Worm (Caenorhabditis elegans) whole organism, early embryonic: ENCODE results near the gene Y26E6A.2.

ENCODE experiments used
- B0310.2 ChIP-seq: sonication (generic microtip); optimal IDR thresholded peaks from 2 replicates; lab custom pipeline; 2016; ENCODE audit warnings: mild to moderate bottlenecking, missing genetic modification characterization, missing compliant biosample characterization
- F13C5.2 ChIP-seq: sonication (generic microtip); optimal IDR thresholded peaks from 2 replicates; lab custom pipeline; 2017; ENCODE audit warnings: mild to moderate bottlenecking, missing genetic modification characterization, inconsistent platforms, missing compliant biosample characterization
- aly-1 ChIP-seq: sonication (generic microtip); optimal IDR thresholded peaks from 2 replicates; lab custom pipeline; 2016; ENCODE audit warnings: missing genetic modification characterization, missing compliant biosample characterization
- ama-1 ChIP-seq: fragments of 150-350 bp; optimal IDR thresholded peaks from 2 replicates; lab custom pipeline; 2014
- ceh-13 ChIP-seq: fragments of 200-800 bp; sonication (Bioruptor generic); optimal IDR thresholded peaks from 2 replicates; lab custom pipeline; 2018; ENCODE audit warnings: mild to moderate bottlenecking, missing genetic modification characterization, missing compliant biosample characterization
- ceh-36 ChIP-seq: sonication (generic microtip); optimal IDR thresholded peaks from 2 replicates; lab custom pipeline; 2016; ENCODE audit warnings: missing genetic modification characterization, inconsistent platforms, missing compliant biosample characterization
- ets-7 ChIP-seq: sonication (generic microtip); optimal IDR thresholded peaks from 2 replicates; lab custom pipeline; 2016; ENCODE audit warnings: missing genotype, missing genetic modification characterization, missing compliant biosample characterization
- flt-1 ChIP-seq: fragments of 200-800 bp; sonication (Bioruptor generic); IDR thresholded peaks from 2 replicates; pipeline ENCODE4 v1.3.6; 2022; ENCODE audit warnings: missing genetic modification characterization, missing compliant biosample characterization
- hmbx-1 ChIP-seq: sonication (generic microtip); optimal IDR thresholded peaks from 2 replicates; lab custom pipeline; 2016; ENCODE audit warnings: mild to moderate bottlenecking, missing genetic modification characterization, missing compliant biosample characterization
- hmg-4 ChIP-seq: fragments of 200-800 bp; sonication (Bioruptor generic); optimal IDR thresholded peaks from 2 replicates; lab custom pipeline; 2018; ENCODE audit warnings: mild to moderate bottlenecking, missing genetic modification characterization, missing compliant biosample characterization
- hnd-1 ChIP-seq: sonication (generic microtip); optimal IDR thresholded peaks from 2 replicates; lab custom pipeline; 2016; ENCODE audit warnings: missing genetic modification characterization, missing compliant biosample characterization
- pes-1 ChIP-seq: fragments of 200-800 bp; sonication (Bioruptor generic); IDR thresholded peaks from 2 replicates; pipeline ENCODE4 v1.3.6; 2022; ENCODE audit warnings: missing genetic modification reagents, missing genetic modification characterization, missing compliant biosample characterization
- scrt-1 ChIP-seq: fragments of 200-800 bp; sonication (Bioruptor generic); IDR thresholded peaks from 2 replicates; pipeline ENCODE4 v1.3.6; 2022; ENCODE audit warnings: missing genetic modification characterization, missing compliant biosample characterization
- sea-1 ChIP-seq: fragments of 200-800 bp; sonication (Bioruptor generic); conservative IDR thresholded peaks from 2 replicates; pipeline ENCODE4 v1.3.6; 2022; ENCODE audit warnings: missing genetic modification characterization, missing compliant biosample characterization
- tbx-11 ChIP-seq: fragments of 200-800 bp; sonication (Bioruptor generic); IDR thresholded peaks from 2 replicates; pipeline ENCODE4 v1.3.6; 2022; ENCODE audit warnings: missing genetic modification characterization, missing compliant biosample characterization
- tbx-37 ChIP-seq: fragments of 200-800 bp; sonication (Bioruptor generic); conservative IDR thresholded peaks from 2 replicates; pipeline ENCODE4 v1.3.6; 2022; ENCODE audit warnings: missing genetic modification reagents, missing genetic modification characterization, missing compliant biosample characterization
- tra-4 ChIP-seq: sonication (generic microtip); optimal IDR thresholded peaks from 2 replicates; lab custom pipeline; 2017; ENCODE audit warnings: missing genetic modification characterization, missing compliant biosample characterization

The Y26E6A.2 gene

DNA sequence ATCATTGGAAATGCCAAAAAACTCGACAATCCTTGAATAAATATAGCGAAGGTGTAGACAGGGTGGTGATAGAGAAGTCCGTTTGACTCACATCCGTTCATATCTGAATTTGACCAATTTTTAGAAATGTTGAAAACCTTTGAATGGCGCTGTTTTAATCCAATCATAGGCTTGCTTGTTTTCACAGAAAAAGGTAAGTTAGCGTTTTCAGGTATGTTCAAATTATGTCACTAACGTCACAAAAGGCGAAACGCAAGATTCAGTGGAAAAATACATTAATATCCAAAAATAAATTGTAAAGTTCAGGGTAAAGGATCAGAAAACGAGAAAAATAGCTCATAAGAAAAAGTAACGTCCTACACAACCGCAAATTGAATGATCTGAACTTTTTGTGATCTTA is 14.1 kb downstream of the Y26E6A.2 start, which contains the start of gene sra-38:
Gene sra-38, minus strand, starts transcription at position 101 of the 400 bp plus-strand sequence.
- TF ChIP-seq aly-1 (tag; lab: Kevin White, UChicago), result no peak
- TF ChIP-seq hmg-4 (GFP tag; lab: Kevin White, UChicago), result no peak
- no peak for TF ChIP-seq ama-1 (lab: Kevin White, UChicago)
- TF ChIP-seq hnd-1 (tag; lab: Kevin White, UChicago), result no peak
- TF ChIP-seq tra-4, result no peak
- no peak for TF ChIP-seq ets-7 (tag; lab: Kevin White, UChicago)
- no peak for TF ChIP-seq flt-1
- TF ChIP-seq hmbx-1, result no peak
- no peak for TF ChIP-seq B0310.2 (tag; lab: Kevin White, UChicago)
- TF ChIP-seq pes-1 (GFP tag; lab: Robert Waterston, UW), result no peak
- TF ChIP-seq tbx-37 (GFP tag; lab: Robert Waterston, UW), result no peak
- TF ChIP-seq tbx-11, result no peak
- no peak for TF ChIP-seq ceh-13
- TF ChIP-seq scrt-1, result no peak
- no peak for TF ChIP-seq sea-1 (GFP tag; lab: Robert Waterston, UW)
- no peak for TF ChIP-seq F13C5.2 (tag; lab: Kevin White, UChicago)
- no peak for TF ChIP-seq ceh-36 (tag; lab: Kevin White, UChicago)

DNA sequence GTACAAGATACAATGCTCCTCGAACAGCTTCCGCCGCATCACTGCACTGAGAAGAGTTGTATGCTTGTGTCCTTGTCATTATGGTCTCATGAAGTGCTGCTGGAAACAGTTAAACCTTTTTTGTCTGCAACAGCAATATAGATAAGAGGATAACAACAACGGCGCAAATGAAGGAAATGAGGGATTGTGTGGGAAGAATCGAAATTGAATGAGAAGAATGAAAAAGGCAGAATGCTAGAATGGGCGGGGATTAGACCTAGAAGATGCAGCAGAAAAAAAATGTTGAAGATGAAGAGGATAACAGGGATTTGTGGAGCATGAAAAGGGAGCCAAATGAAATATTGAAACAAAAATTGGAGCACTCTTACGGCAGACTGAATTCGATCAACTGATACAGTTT is 20.9 kb downstream of the Y26E6A.2 start, which contains the start of gene sra-37:
Gene sra-37, minus strand, starts transcription at position 101 of the 400 bp plus-strand sequence.
- no peak for TF ChIP-seq ama-1 (lab: Kevin White, UChicago)
- no peak for TF ChIP-seq ceh-36 (tag; lab: Kevin White, UChicago)
- TF ChIP-seq flt-1, result no peak
- no peak for TF ChIP-seq hmbx-1
- TF ChIP-seq F13C5.2 (tag; lab: Kevin White, UChicago), result no peak
- TF ChIP-seq sea-1 (GFP tag; lab: Robert Waterston, UW), result no peak
- no peak for TF ChIP-seq tbx-37 (GFP tag; lab: Robert Waterston, UW)
- TF ChIP-seq tra-4, result no peak

DNA sequence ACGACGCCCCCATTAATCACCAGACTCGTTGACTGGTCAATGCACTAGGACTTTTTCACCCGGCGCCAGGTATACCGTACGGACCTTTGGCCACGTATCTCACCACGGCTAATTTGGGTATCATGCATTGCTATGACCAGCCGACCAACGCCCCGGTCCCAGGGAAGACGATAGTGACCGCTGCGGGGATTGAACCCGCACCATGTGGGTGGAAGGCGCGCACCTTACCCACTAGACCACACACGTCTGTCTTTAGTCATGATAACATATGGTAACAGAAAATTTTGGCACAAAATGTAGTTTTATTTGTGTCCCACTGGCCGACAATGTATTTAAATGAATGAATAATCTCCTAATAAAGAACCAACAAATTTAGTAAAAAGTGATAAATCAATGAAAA is 28.0 kb downstream of the Y26E6A.2 start:
- TF ChIP-seq pes-1 (GFP tag; lab: Robert Waterston, UW) (no peak), sea-1 (GFP tag; lab: Robert Waterston, UW) (peak; percentile 42; the same call in 1 of the 2 replicates)

DNA sequence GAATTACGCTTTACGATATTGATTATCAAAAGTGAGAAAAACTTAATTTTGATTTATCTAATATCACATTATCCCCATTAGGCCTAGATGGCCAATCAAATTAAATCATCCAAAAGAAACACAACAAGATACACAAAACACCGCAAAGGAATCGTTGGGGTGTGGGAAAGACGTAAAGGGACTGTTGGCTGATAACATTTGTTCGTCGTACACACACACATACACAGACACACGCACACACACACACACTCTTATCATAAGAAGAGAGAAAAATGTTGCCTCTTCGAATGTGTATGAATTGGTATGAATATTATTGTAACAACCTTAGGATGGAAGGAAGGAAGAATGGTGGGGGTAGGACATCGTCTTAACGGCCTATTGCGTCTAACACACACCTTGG is 29.1 kb downstream of the Y26E6A.2 start:
- TF ChIP-seq tbx-37 (GFP tag; lab: Robert Waterston, UW) (no peak), ceh-36 (tag; lab: Kevin White, UChicago) (no peak), hmg-4 (GFP tag; lab: Kevin White, UChicago) (no peak), B0310.2 (tag; lab: Kevin White, UChicago) (no peak), ets-7 (tag; lab: Kevin White, UChicago) (no peak), sea-1 (GFP tag; lab: Robert Waterston, UW) (no peak), flt-1 (no peak), scrt-1 (no peak), hmbx-1 (no peak), tbx-11 (no peak), ama-1 (lab: Kevin White, UChicago) (no peak), tra-4 (no peak)

DNA sequence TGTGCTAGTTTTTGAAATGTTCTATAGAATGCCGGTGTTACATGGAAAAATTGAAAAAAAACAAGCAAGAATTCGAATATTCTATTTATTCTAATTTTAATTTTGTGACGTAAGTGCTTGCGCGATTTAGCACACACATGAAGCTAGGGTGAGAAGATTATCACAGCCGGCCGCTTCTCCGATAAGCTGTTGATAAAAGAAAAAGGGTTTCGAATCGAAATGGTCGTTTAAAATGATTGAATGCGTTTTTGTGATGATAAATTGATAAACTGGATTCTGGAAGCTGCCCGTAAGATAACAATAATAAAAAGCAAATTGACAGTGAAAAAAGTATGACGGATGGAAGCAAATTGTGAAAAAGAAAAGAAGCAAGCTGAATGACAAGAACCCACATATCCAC is 30.0 kb downstream of the Y26E6A.2 start:
- TF ChIP-seq hmg-4 (GFP tag; lab: Kevin White, UChicago) (no peak), B0310.2 (tag; lab: Kevin White, UChicago) (no peak), ama-1 (lab: Kevin White, UChicago) (no peak), tbx-11 (no peak), hnd-1 (tag; lab: Kevin White, UChicago) (no peak)

DNA sequence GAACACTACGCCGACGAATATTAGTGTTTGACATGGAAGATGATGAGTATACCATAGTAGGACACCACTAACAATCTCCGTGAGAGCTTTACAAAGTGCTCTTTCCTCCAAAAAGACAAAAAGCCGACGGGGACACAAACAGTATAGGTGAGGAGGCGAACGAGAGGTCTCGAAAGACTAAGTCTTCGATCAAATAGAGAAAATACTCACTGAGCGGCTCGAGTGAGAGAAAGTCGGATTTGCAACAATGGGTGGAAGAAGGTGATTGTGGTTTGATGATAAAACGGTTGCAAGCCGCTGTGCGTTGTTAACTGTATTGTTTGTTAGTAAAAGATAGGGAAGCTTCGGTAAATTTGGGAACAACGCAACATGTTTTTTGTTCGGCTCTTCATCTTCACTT is 31.6 kb downstream of the Y26E6A.2 start, which contains the start of gene hlb-1:
Gene hlb-1, minus strand, starts transcription at position 101 of the 400 bp plus-strand sequence.
- no peak for TF ChIP-seq sea-1 (GFP tag; lab: Robert Waterston, UW)
- TF ChIP-seq tbx-11, result no peak
- TF ChIP-seq ama-1 (lab: Kevin White, UChicago), result no peak
- no peak for TF ChIP-seq hmbx-1
- TF ChIP-seq hnd-1 (tag; lab: Kevin White, UChicago), result no peak
- no peak for TF ChIP-seq flt-1

DNA sequence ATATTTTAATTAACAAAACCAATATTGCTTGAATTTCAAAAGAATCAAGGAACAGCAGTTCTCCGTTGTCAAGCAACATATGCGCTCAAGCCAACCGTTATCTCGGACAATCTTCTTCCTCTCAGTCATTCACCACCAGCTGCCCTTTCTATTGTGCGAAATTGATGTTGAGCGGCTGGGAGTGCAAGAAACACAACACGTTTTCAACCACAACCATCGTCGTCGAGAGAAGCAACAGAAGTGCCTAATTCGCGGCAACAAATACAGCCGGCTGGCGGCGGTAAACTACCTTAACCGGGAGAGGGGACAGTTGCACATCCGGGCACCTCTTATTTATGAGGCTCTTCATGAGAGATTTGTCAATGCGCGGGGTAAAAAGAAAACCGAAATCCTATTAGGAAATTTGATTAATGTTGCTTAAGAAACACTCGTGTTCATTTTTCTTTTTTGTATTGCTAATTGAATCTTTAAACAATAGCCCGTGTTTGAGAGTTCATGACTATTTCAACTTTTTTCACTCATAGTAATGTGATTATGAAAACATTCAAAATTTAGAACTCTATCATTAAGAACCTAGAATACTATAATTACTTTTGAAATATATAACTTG is 32.3 kb downstream of the Y26E6A.2 start:
- TF ChIP-seq hmg-4 (GFP tag; lab: Kevin White, UChicago) (peak; percentile 62), aly-1 (tag; lab: Kevin White, UChicago) (no peak)

DNA sequence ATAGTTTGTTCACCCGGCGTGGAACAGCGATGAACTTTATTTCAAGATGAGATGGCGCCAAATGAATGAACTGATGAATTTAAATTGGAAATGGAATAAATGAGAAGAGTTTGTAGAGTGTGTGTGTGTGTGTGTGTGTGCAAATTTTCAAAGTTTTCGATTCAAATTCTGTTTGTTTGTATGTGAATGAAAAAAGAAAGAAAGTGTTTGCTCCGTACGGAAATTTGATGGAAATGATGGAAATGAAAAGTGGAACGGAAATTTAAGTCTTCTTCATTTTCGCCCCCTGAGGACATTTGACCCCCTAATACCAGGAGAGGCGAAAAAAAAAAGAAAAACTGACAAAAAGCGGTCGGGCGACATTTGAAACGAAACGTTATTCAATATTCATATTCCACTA is 36.1 kb downstream of the Y26E6A.2 start:
- no peak for TF ChIP-seq flt-1
- no peak for TF ChIP-seq ama-1 (lab: Kevin White, UChicago)
- no peak for TF ChIP-seq scrt-1
- no peak for TF ChIP-seq tbx-37 (GFP tag; lab: Robert Waterston, UW)
- no peak for TF ChIP-seq ceh-13
- no peak for TF ChIP-seq tra-4
- no peak for TF ChIP-seq ets-7 (tag; lab: Kevin White, UChicago)
- no peak for TF ChIP-seq hmbx-1
- TF ChIP-seq B0310.2 (tag; lab: Kevin White, UChicago), result no peak
- TF ChIP-seq aly-1 (tag; lab: Kevin White, UChicago), result no peak
- no peak for TF ChIP-seq ceh-36 (tag; lab: Kevin White, UChicago)
- TF ChIP-seq hnd-1 (tag; lab: Kevin White, UChicago), result no peak
- TF ChIP-seq pes-1 (GFP tag; lab: Robert Waterston, UW), result no peak
